Worm (Caenorhabditis elegans): ENCODE measurements around the gene flp-6.
A peak's percentile ranks its signal among the peaks of the same experiment; 100 is the strongest.

flp-6 gene

ce11 chrV:9507742-9508141 is 36.0 kb downstream of the flp-6 start, which contains the start of gene acs-14:
TSS of gene acs-14 (plus strand) at chrV:9508132.
- TF ChIP-seq dve-1 (tag; optimal IDR thresholded peaks at IDR 0.05; ENCODE audit: insufficient read depth) (peak; percentile 26), jun-1 (tag; optimal IDR thresholded peaks at IDR 0.05) (no peak), hlh-11 (tag; optimal IDR thresholded peaks at IDR 0.05) (peak; percentile 16), nhr-28 (tag; optimal IDR thresholded peaks at IDR 0.05) (peak; percentile 50), dmd-6 (GFP tag; IDR thresholded peaks at IDR 0.05) (peak; percentile 34; the same call in 1 of the 2 replicates), aha-1 (tag) (peak; percentile 74), daf-16 (GFP tag; optimal IDR thresholded peaks at IDR 0.05) (no peak), daf-16 (tag; optimal IDR thresholded peaks at IDR 0.05) (peak; percentile 56), fkh-10 (GFP tag; optimal IDR thresholded peaks at IDR 0.05) (no peak), pqm-1 (tag; optimal IDR thresholded peaks at IDR 0.05) (peak; percentile 23)

- TF ChIP-seq daf-8 (GFP tag; IDR thresholded peaks at IDR 0.05) (no peak), aha-1 (tag) (peak; percentile 97), php-3 (GFP tag; IDR thresholded peaks at IDR 0.05) (no peak), unc-62 (GFP tag; optimal IDR thresholded peaks at IDR 0.05 in 1 of 2) (peak in 1 of 2 experiments; percentile 32), unc-62 (tag; optimal IDR thresholded peaks at IDR 0.05) (no peak), D1046.2 (GFP tag; IDR thresholded peaks at IDR 0.05) (no peak), nhr-10 (tag; optimal IDR thresholded peaks at IDR 0.05) (no peak)
Observed at ce11 chrV:9509597-9509996, 37.8 kb downstream of the flp-6 start.

- peak; percentile 36 for TF ChIP-seq mep-1 (tag; optimal IDR thresholded peaks at IDR 0.05)
- peak; percentile 47 for TF ChIP-seq dve-1 (tag; optimal IDR thresholded peaks at IDR 0.05; ENCODE audit: insufficient read depth)
- TF ChIP-seq nhr-102 (tag; optimal IDR thresholded peaks at IDR 0.05) = peak; percentile 49
- TF ChIP-seq nhr-48 (tag; optimal IDR thresholded peaks at IDR 0.05) = peak; percentile 18
- peak; percentile 10 for TF ChIP-seq hlh-30 (tag; optimal IDR thresholded peaks at IDR 0.05; ENCODE audit: insufficient read depth)
- peak; percentile 69 for TF ChIP-seq dpl-1 (GFP tag; optimal IDR thresholded peaks at IDR 0.05)
- peak; percentile 23 for TF ChIP-seq ztf-7 (tag; optimal IDR thresholded peaks at IDR 0.05)
- TF ChIP-seq lsy-2 (tag; optimal IDR thresholded peaks at IDR 0.05) = peak in 1 of 2 experiments; percentile 66
- no peak for TF ChIP-seq nhr-28 (tag; optimal IDR thresholded peaks at IDR 0.05)
- TF ChIP-seq F26F4.8 (GFP tag; conservative IDR thresholded peaks at IDR 0.05) = no peak
- no peak for TF ChIP-seq hif-1 (tag; optimal IDR thresholded peaks at IDR 0.05)
- TF ChIP-seq mes-2 (tag; optimal IDR thresholded peaks at IDR 0.05; ENCODE audit: poor library complexity, severe bottlenecking) = peak; percentile 60
- TF ChIP-seq dmd-6 (GFP tag; IDR thresholded peaks at IDR 0.05) = peak; percentile 38; the same call in 1 of the 2 replicates
- no peak for TF ChIP-seq nhr-41 (GFP tag; IDR thresholded peaks at IDR 0.05)
- no peak for TF ChIP-seq ceh-28 (tag; optimal IDR thresholded peaks at IDR 0.05)
- TF ChIP-seq rbr-2 (tag; optimal IDR thresholded peaks at IDR 0.05) = peak; percentile 45
- TF ChIP-seq zip-2 (tag; optimal IDR thresholded peaks at IDR 0.05) = no peak
- no peak for TF ChIP-seq hmg-1.1 (GFP tag; IDR thresholded peaks at IDR 0.05)
- peak; percentile 47 for TF ChIP-seq lin-38 (GFP tag; IDR thresholded peaks at IDR 0.05)
- peak; percentile 7 for TF ChIP-seq duxl-1 (tag; optimal IDR thresholded peaks at IDR 0.05; ENCODE audit: poor library complexity)
- no peak for TF ChIP-seq daf-16 (GFP tag; optimal IDR thresholded peaks at IDR 0.05)
- peak; percentile 46 for TF ChIP-seq daf-16 (tag; optimal IDR thresholded peaks at IDR 0.05)
- TF ChIP-seq arid-1 (GFP tag; conservative IDR thresholded peaks at IDR 0.05) = 0 out of 2 replicates have a peak, but pooled peaks have one; percentile 10
- TF ChIP-seq jun-1 (tag; optimal IDR thresholded peaks at IDR 0.05) = no peak
Observed at ce11 chrV:9513590-9513989, 41.8 kb downstream of the flp-6 start, which contains the start of gene eif-2Bdelta. TSS of gene eif-2Bdelta (plus strand) at chrV:9513824.

- no peak for TF ChIP-seq R02D3.7 (tag; optimal IDR thresholded peaks at IDR 0.05)
- peak; percentile 46 for TF ChIP-seq nhr-25 (tag; optimal IDR thresholded peaks at IDR 0.05; ENCODE audit: borderline replicate concordance, insufficient read depth)
- no peak for TF ChIP-seq Y105C5A.15 (GFP tag; IDR thresholded peaks at IDR 0.05)
- TF ChIP-seq set-16 (GFP tag; IDR thresholded peaks at IDR 0.05) = no peak
- TF ChIP-seq hlh-11 (tag; optimal IDR thresholded peaks at IDR 0.05) = peak; percentile 64
- peak; percentile 82 for TF ChIP-seq dve-1 (tag; optimal IDR thresholded peaks at IDR 0.05; ENCODE audit: insufficient read depth)
- TF ChIP-seq ceh-20 (GFP tag; IDR thresholded peaks at IDR 0.05) = peak; percentile 69; the same call in 1 of the 2 replicates
- TF ChIP-seq pqm-1 (tag; optimal IDR thresholded peaks at IDR 0.05) = no peak
- TF ChIP-seq nhr-6 (tag; optimal IDR thresholded peaks at IDR 0.05) = peak; percentile 46
- peak; percentile 84 for TF ChIP-seq dmd-6 (GFP tag; IDR thresholded peaks at IDR 0.05)
- TF ChIP-seq egl-43 (GFP tag; IDR thresholded peaks at IDR 0.05) = no peak
- TF ChIP-seq lin-38 (GFP tag; IDR thresholded peaks at IDR 0.05) = no peak
- no peak for TF ChIP-seq F49E8.2 (tag; optimal IDR thresholded peaks at IDR 0.05; ENCODE audit: borderline replicate concordance)
- no peak for TF ChIP-seq spr-3 (GFP tag; optimal IDR thresholded peaks at IDR 0.05)
- no peak for TF ChIP-seq attf-4 (tag; optimal IDR thresholded peaks at IDR 0.05)
- TF ChIP-seq F44E2.7 (GFP tag; IDR thresholded peaks at IDR 0.05) = no peak
- TF ChIP-seq hlh-30 (tag; optimal IDR thresholded peaks at IDR 0.05; ENCODE audit: insufficient read depth) = peak; percentile 83
Observed at ce11 chrV:9516280-9516679, 44.5 kb downstream of the flp-6 start.
